Worm (Caenorhabditis elegans) whole organism, L4/young adult: Measurements from ENCODE around the gene stc-1.

Experiments used
- W03F9.2 ChIP-seq: fragments of 150-350 bp; optimal IDR thresholded peaks from 2 replicates; lab custom pipeline; 2014; ENCODE audit warnings: missing biosample characterization, missing genetic modification characterization
- dao-5 ChIP-seq: sonication (generic microtip); optimal IDR thresholded peaks from 2 replicates; lab custom pipeline; 2016; ENCODE audit warnings: missing genotype, missing genetic modification characterization, moderate library complexity, missing compliant biosample characterization
- him-1 ChIP-seq: sonication (generic microtip); optimal IDR thresholded peaks from 2 replicates; lab custom pipeline; 2016; ENCODE audit warnings: missing genotype, missing genetic modification reagents, missing genetic modification characterization, missing compliant biosample characterization

stc-1 gene

DNA sequence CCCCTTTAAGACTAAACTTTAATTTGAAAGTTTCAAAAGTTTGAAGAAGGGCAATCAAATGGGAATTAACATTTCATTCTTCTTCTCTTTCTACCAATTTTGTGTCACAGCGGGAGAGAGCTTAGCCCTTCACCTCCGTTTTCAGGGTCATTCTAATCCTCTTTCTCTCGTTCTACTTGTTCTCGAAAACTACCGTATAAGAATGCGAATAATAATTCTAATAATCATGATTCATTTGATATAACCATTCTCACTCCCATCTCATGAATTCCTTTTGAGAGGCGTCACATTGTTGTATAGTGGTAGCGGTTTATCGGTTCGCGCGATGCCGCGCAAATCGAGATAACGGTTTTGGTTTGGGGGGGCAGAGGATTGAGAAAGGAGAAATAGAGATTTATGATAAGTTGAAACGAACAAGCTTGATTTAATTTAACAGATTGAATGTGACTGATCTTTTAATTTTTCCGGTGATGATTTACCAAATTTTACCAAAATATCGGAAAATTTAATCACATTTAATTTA is 36.7 kb downstream of the stc-1 start:
- TF ChIP-seq dao-5 (tag; lab: Kevin White, UChicago) (no peak), him-1 (tag; lab: Kevin White, UChicago) (no peak)

- peak; percentile 82 for TF ChIP-seq W03F9.2 (tag; lab: Kevin White, UChicago)
- no peak for TF ChIP-seq dao-5 (tag; lab: Kevin White, UChicago)
- no peak for TF ChIP-seq him-1 (tag; lab: Kevin White, UChicago)
Measured at ce11 chrII:8525133-8525736, 40.7 kb downstream of the stc-1 start, which contains the start of the genes prp-9 and mrps-18B. Gene prp-9 (minus strand): TSS chrII:8525396. Gene mrps-18B (plus strand): TSS chrII:8525681.

ce11 chrII:8520625-8521024 is 45.3 kb downstream of the stc-1 start, which contains the start of gene cht-2:
Gene cht-2 (plus strand): TSS chrII:8520925.
- TF ChIP-seq dao-5 (tag; lab: Kevin White, UChicago) (no peak), W03F9.2 (tag; lab: Kevin White, UChicago) (no peak), him-1 (tag; lab: Kevin White, UChicago) (no peak)

- no peak for TF ChIP-seq him-1 (tag; lab: Kevin White, UChicago)
Measured at ce11 chrII:8518210-8518609, 47.7 kb downstream of the stc-1 start, which contains the start of gene T13H5.8. Gene T13H5.8 (plus strand): TSS chrII:8518510.

DNA sequence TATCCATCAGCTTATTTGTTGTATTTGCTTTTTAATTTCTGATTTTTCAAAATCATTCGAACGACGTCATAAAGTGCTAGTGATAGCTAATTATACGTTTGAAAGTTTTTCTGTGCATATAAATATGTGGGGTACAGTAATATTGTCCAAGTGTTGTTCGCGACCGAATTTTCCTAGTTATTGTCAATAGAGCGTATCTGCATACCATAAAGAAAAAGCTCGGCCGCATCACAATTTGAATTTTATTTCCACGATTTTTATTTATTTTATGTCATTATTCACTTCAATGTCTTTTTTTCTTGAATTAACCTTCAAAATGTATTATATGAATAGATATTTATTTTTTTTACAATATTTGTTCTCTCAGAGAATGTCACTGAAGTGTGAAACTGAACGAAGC is 49.2 kb downstream of the stc-1 start, which contains the start of gene rnh-2:
Gene rnh-2, plus strand, starts transcription at position 368 of the 400 bp plus-strand sequence.
- TF ChIP-seq him-1 (tag; lab: Kevin White, UChicago) = peak; percentile 16
- TF ChIP-seq W03F9.2 (tag; lab: Kevin White, UChicago) = peak; percentile 88
- no peak for TF ChIP-seq dao-5 (tag; lab: Kevin White, UChicago)

- TF ChIP-seq him-1 (tag; lab: Kevin White, UChicago) (no peak), W03F9.2 (tag; lab: Kevin White, UChicago) (no peak), dao-5 (tag; lab: Kevin White, UChicago) (no peak)
Measured at ce11 chrII:8515521-8515920, 50.4 kb downstream of the stc-1 start.

DNA sequence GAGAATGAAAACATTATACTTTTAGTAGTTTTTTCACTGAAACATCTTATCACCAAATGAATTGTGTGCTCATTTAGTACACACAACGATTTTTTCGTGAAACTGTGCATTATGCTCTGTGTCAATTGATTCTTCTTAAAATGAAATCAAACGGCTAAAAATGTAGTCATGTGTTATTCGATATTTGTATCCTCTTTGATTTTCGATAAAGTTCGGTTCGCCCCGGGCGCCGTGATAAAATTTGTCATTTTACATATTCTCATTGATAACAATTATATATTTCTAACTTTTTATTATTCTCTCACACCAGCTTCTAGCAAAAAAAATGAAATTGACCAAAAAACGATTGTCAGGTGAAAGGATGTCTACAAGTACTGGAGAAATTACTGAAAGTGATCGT is 51.2 kb downstream of the stc-1 start, which contains the start of gene ctg-2:
Gene ctg-2, plus strand, starts transcription at position 326 of the 400 bp plus-strand sequence.
- TF ChIP-seq dao-5 (tag; lab: Kevin White, UChicago) (no peak), W03F9.2 (tag; lab: Kevin White, UChicago) (no peak)
